Worm (Caenorhabditis elegans) whole organism, L4 larva: ENCODE results near the gene C34F6.1.

Experiments used
- F26F4.8 ChIP-seq: fragments of 200-800 bp; sonication (Bioruptor generic); conservative IDR thresholded peaks from 2 replicates; pipeline ENCODE4 v1.3.6; 2022; ENCODE audit warnings: missing genetic modification characterization, missing compliant biosample characterization
- F37D6.2 ChIP-seq: sonication (generic microtip); optimal IDR thresholded peaks from 2 replicates; lab custom pipeline; 2016; ENCODE audit warnings: mild to moderate bottlenecking, missing genetic modification characterization, missing compliant biosample characterization
- F44E2.7 ChIP-seq: fragments of 200-800 bp; sonication (Bioruptor generic); IDR thresholded peaks from 2 replicates; pipeline ENCODE4 v2.1.2; 2022; ENCODE audit warnings: missing genetic modification characterization, missing compliant biosample characterization
- R02D3.7 ChIP-seq: fragments of 150-350 bp; sonication (generic microtip); optimal IDR thresholded peaks from 3 replicates; lab custom pipeline; 2014; ENCODE audit warnings: missing biosample characterization, missing genetic modification characterization
- T20F7.1 ChIP-seq: fragments of 200-800 bp; sonication (Bioruptor generic); optimal IDR thresholded peaks from 2 replicates; lab custom pipeline; 2018; ENCODE audit warnings: mild to moderate bottlenecking, missing genetic modification characterization, missing compliant biosample characterization
- T26A8.4 ChIP-seq: fragments of 200-800 bp; sonication (Bioruptor generic); IDR thresholded peaks from 2 replicates; pipeline ENCODE4 v1.3.6; 2022; ENCODE audit warnings: missing genetic modification characterization, missing compliant biosample characterization
- Y75B8A.6 ChIP-seq: fragments of 200-800 bp; sonication (Bioruptor generic); IDR thresholded peaks from 2 replicates; pipeline ENCODE4 v1.3.6; 2022; ENCODE audit warnings: missing genetic modification reagents, missing genetic modification characterization, missing compliant biosample characterization
- ZK337.2 ChIP-seq: fragments of 200-800 bp; sonication (Bioruptor generic); IDR thresholded peaks from 2 replicates; pipeline ENCODE4 v1.3.6; 2022; ENCODE audit warnings: missing genetic modification reagents, missing genetic modification characterization, missing compliant biosample characterization
- aly-2 ChIP-seq: sonication (generic microtip); optimal IDR thresholded peaks from 2 replicates; lab custom pipeline; 2018; ENCODE audit warnings: missing biosample characterization, missing genetic modification characterization
- arid-1 ChIP-seq: fragments of 200-800 bp; sonication (Bioruptor generic); conservative IDR thresholded peaks from 2 replicates; pipeline ENCODE4 v1.3.6; 2022; ENCODE audit warnings: missing genetic modification reagents, missing genetic modification characterization, missing compliant biosample characterization
- ceh-28 ChIP-seq: fragments of 150-350 bp; optimal IDR thresholded peaks from 2 replicates; lab custom pipeline; 2014; ENCODE audit warnings: missing biosample characterization, missing genetic modification reagents, missing genetic modification characterization
- cey-2 ChIP-seq: sonication (generic microtip); optimal IDR thresholded peaks from 3 replicates; lab custom pipeline; 2017; ENCODE audit warnings: missing genetic modification characterization, mild to moderate bottlenecking, missing compliant biosample characterization, antibody characterized with exemption, borderline replicate concordance; ENCODE audit not compliant: insufficient read depth
- dmd-8 ChIP-seq: fragments of 200-800 bp; sonication (Bioruptor generic); IDR thresholded peaks from 2 replicates; pipeline ENCODE4 v1.3.6; 2022; ENCODE audit warnings: missing genetic modification characterization, missing compliant biosample characterization
- egl-43 ChIP-seq: fragments of 200-800 bp; sonication (Bioruptor generic); IDR thresholded peaks from 2 replicates; pipeline ENCODE4 v1.3.6; 2022; ENCODE audit warnings: missing genetic modification reagents, missing genetic modification characterization, missing compliant biosample characterization
- fkh-10 ChIP-seq: fragments of 150-350 bp; optimal IDR thresholded peaks from 2 replicates; lab custom pipeline; 2014; ENCODE audit warnings: missing biosample characterization, missing genetic modification reagents, missing genetic modification characterization
- fos-1 ChIP-seq: fragments of 150-350 bp; optimal IDR thresholded peaks from 2 replicates; lab custom pipeline; 2014; ENCODE audit warnings: missing biosample characterization, missing genetic modification characterization
- gei-8 ChIP-seq: fragments of 200-800 bp; sonication (Bioruptor generic); optimal IDR thresholded peaks from 2 replicates; lab custom pipeline; 2018; ENCODE audit warnings: mild to moderate bottlenecking, missing genetic modification characterization, missing compliant biosample characterization
- hif-1 ChIP-seq, 2 experiments: sonication (generic microtip); optimal IDR thresholded peaks; 2 replicates each; lab custom pipeline; 2016 to 2017; ENCODE audit warnings: missing compliant biosample characterization in 2 of 2, missing genetic modification characterization in 2 of 2, missing genetic modification reagents in 2 of 2, missing genotype in 2 of 2, mild to moderate bottlenecking in 1 of 2
- hlh-11 ChIP-seq: fragments of 200-800 bp; sonication (Bioruptor generic); optimal IDR thresholded peaks from 2 replicates; lab custom pipeline; 2018; ENCODE audit warnings: mild to moderate bottlenecking, missing genetic modification characterization, missing compliant biosample characterization
- hlh-30 ChIP-seq: sonication (generic microtip); optimal IDR thresholded peaks from 2 replicates; lab custom pipeline; 2017; ENCODE audit warnings: antibody characterized with exemption, mild to moderate bottlenecking, missing genetic modification characterization, missing compliant biosample characterization; ENCODE audit not compliant: insufficient read depth
- hmg-1.1 ChIP-seq: fragments of 200-800 bp; sonication (Bioruptor generic); IDR thresholded peaks from 2 replicates; pipeline ENCODE4 v1.3.6; 2022; ENCODE audit warnings: missing genetic modification reagents, missing genetic modification characterization, missing compliant biosample characterization
- jun-1 ChIP-seq: fragments of 150-350 bp; optimal IDR thresholded peaks from 2 replicates; lab custom pipeline; 2014; ENCODE audit warnings: missing biosample characterization, missing genetic modification reagents, missing genetic modification characterization
- lim-7 ChIP-seq: fragments of 200-800 bp; sonication (Bioruptor generic); IDR thresholded peaks from 2 replicates; pipeline ENCODE4 v1.3.6; 2022; ENCODE audit warnings: missing genetic modification characterization, missing compliant biosample characterization
- lin-13 ChIP-seq: fragments of 150-350 bp; optimal IDR thresholded peaks from 2 replicates; lab custom pipeline; 2014; ENCODE audit warnings: missing biosample characterization, missing genetic modification reagents, missing genetic modification characterization
- lin-15B ChIP-seq: fragments of 150-350 bp; sonication (generic microtip); optimal IDR thresholded peaks from 3 replicates; lab custom pipeline; 2014; ENCODE audit warnings: missing biosample characterization, missing genetic modification characterization
- lin-29 ChIP-seq: fragments of 200-800 bp; sonication (Bioruptor generic); IDR thresholded peaks from 2 replicates; pipeline ENCODE4 v1.3.6; 2022; ENCODE audit warnings: missing genetic modification reagents, missing genetic modification characterization, missing compliant biosample characterization
- lir-3 ChIP-seq: sonication (generic microtip); optimal IDR thresholded peaks from 2 replicates; lab custom pipeline; 2016; ENCODE audit warnings: mild to moderate bottlenecking, missing genetic modification characterization, missing compliant biosample characterization
- mdl-1 ChIP-seq, 2 experiments: fragments of 150-350 bp in 1 of 2; sonication (generic microtip) in 1 of 2; optimal IDR thresholded peaks; 2 replicates each; lab custom pipeline; 2014 to 2017; ENCODE audit warnings: missing biosample characterization in 2 of 2, missing genetic modification characterization in 2 of 2
- mdt-29 ChIP-seq: fragments of 200-800 bp; sonication (Bioruptor generic); IDR thresholded peaks from 2 replicates; pipeline ENCODE4 v1.3.6; 2022; ENCODE audit warnings: missing genetic modification reagents, missing genetic modification characterization, missing compliant biosample characterization
- mep-1 ChIP-seq: fragments of 150-350 bp; sonication (generic microtip); optimal IDR thresholded peaks from 3 replicates; lab custom pipeline; 2014; ENCODE audit warnings: missing biosample characterization, missing genetic modification characterization
- mes-2 ChIP-seq: sonication (generic microtip); optimal IDR thresholded peaks from 2 replicates; lab custom pipeline; 2016; ENCODE audit warnings: missing genotype, mild to moderate bottlenecking, missing genetic modification characterization, missing compliant biosample characterization; ENCODE audit not compliant: poor library complexity, severe bottlenecking
- mxl-3 ChIP-seq: fragments of 200-800 bp; sonication (Bioruptor generic); optimal IDR thresholded peaks from 2 replicates; lab custom pipeline; 2018; ENCODE audit warnings: mild to moderate bottlenecking, missing genetic modification characterization, missing compliant biosample characterization
- nhr-111 ChIP-seq: fragments of 200-800 bp; sonication (Bioruptor generic); optimal IDR thresholded peaks from 2 replicates; lab custom pipeline; 2018; ENCODE audit warnings: mild to moderate bottlenecking, missing genetic modification characterization, missing compliant biosample characterization
- nhr-28 ChIP-seq: fragments of 150-350 bp; optimal IDR thresholded peaks from 2 replicates; lab custom pipeline; 2014; ENCODE audit warnings: missing biosample characterization, missing genetic modification characterization
- nhr-48 ChIP-seq: sonication (generic microtip); optimal IDR thresholded peaks from 2 replicates; lab custom pipeline; 2016; ENCODE audit warnings: mild to moderate bottlenecking, missing genetic modification characterization, missing compliant biosample characterization
- nhr-77 ChIP-seq: fragments of 150-350 bp; optimal IDR thresholded peaks from 2 replicates; lab custom pipeline; 2014; ENCODE audit warnings: missing biosample characterization, missing genetic modification characterization
- pha-4 ChIP-seq, 2 experiments: fragments of 150-350 bp in 1 of 2; fragments of 200-800 bp in 1 of 2; sonication (Bioruptor generic) in 1 of 2; IDR thresholded peaks in 1 of 2; optimal IDR thresholded peaks in 1 of 2; 2 replicates each; pipeline versions ENCODE4 v1.3.6 to Lab custom; 2014 to 2022; ENCODE audit warnings: missing genetic modification characterization in 2 of 2, missing genetic modification reagents in 2 of 2, missing biosample characterization in 1 of 2, missing compliant biosample characterization in 1 of 2
- sdz-12 ChIP-seq: fragments of 200-800 bp; sonication (Bioruptor generic); optimal IDR thresholded peaks from 2 replicates; lab custom pipeline; 2018; ENCODE audit warnings: mild to moderate bottlenecking, missing genetic modification characterization, missing compliant biosample characterization
- set-16 ChIP-seq: fragments of 200-800 bp; sonication (Bioruptor generic); IDR thresholded peaks from 2 replicates; pipeline ENCODE4 v1.3.6; 2022; ENCODE audit warnings: missing genetic modification reagents, missing genetic modification characterization, missing compliant biosample characterization
- spr-1 ChIP-seq: sonication (generic microtip); optimal IDR thresholded peaks from 2 replicates; lab custom pipeline; 2016; ENCODE audit warnings: mild to moderate bottlenecking, missing genetic modification characterization, missing compliant biosample characterization
- tag-97 ChIP-seq: fragments of 200-800 bp; sonication (Bioruptor generic); IDR thresholded peaks from 2 replicates; pipeline ENCODE4 v1.3.6; 2022; ENCODE audit warnings: missing genetic modification characterization, missing compliant biosample characterization
- unc-62 ChIP-seq, 3 experiments: fragments of 150-350 bp in 1 of 3; sonication (generic microtip); optimal IDR thresholded peaks in 2 of 3; peaks in 1 of 3; 1 replicate in 1 of 3; 2 replicates in 2 of 3; lab custom pipeline; 2014 to 2017; ENCODE audit warnings: missing biosample characterization in 3 of 3, missing genetic modification characterization in 3 of 3, missing genetic modification reagents in 3 of 3, missing genotype in 1 of 3
- vab-7 ChIP-seq: fragments of 200-800 bp; sonication (Bioruptor generic); IDR thresholded peaks from 2 replicates; pipeline ENCODE4 v1.3.6; 2022; ENCODE audit warnings: missing genetic modification reagents, missing genetic modification characterization, missing compliant biosample characterization
- zfp-2 ChIP-seq: sonication (generic microtip); optimal IDR thresholded peaks from 2 replicates; lab custom pipeline; 2016; ENCODE audit warnings: mild to moderate bottlenecking, missing genetic modification characterization, missing compliant biosample characterization
- zfp-3 ChIP-seq: fragments of 200-800 bp; sonication (Bioruptor generic); conservative IDR thresholded peaks from 2 replicates; pipeline ENCODE4 v1.3.6; 2022; ENCODE audit warnings: missing genetic modification reagents, missing genetic modification characterization, missing compliant biosample characterization
- zip-11 ChIP-seq: fragments of 200-800 bp; sonication (Bioruptor generic); IDR thresholded peaks from 2 replicates; pipeline ENCODE4 v1.3.6; 2022; ENCODE audit warnings: missing genetic modification characterization, missing compliant biosample characterization
- zip-2 ChIP-seq: fragments of 150-350 bp; optimal IDR thresholded peaks from 2 replicates; lab custom pipeline; 2014; ENCODE audit warnings: missing biosample characterization, missing genetic modification characterization
- ztf-7 ChIP-seq: fragments of 150-350 bp; optimal IDR thresholded peaks from 2 replicates; lab custom pipeline; 2014; ENCODE audit warnings: missing biosample characterization, missing genetic modification characterization

The C34F6.1 gene

ce11 chrX:11193670-11194069 lies 3.0 kb downstream of the C34F6.1 start:
- TF ChIP-seq unc-62 (GFP tag; optimal IDR thresholded peaks at IDR 0.05 in 1 of 2; lab: Kevin White, UChicago): peak in 1 of 2 experiments; percentile 67
- no peak for TF ChIP-seq unc-62 (tag; optimal IDR thresholded peaks at IDR 0.05; lab: Kevin White, UChicago)
- peak; percentile 20 for TF ChIP-seq hlh-11 (tag; lab: Kevin White, UChicago)
- TF ChIP-seq lin-15B (tag; lab: Kevin White, UChicago): no peak
- no peak for TF ChIP-seq F26F4.8 (GFP tag; lab: Robert Waterston, UW)
- TF ChIP-seq, all 104 proteins: peak for 2

ce11 chrX:11190443-11190842 lies 6.2 kb downstream of the C34F6.1 start:
- TF ChIP-seq set-16 (no peak), hlh-11 (tag; lab: Kevin White, UChicago) (peak; percentile 56), zfp-2 (tag; lab: Kevin White, UChicago) (no peak), aly-2 (tag; lab: Kevin White, UChicago) (no peak), lir-3 (tag; lab: Kevin White, UChicago) (no peak), T26A8.4 (GFP tag; lab: Robert Waterston, UW) (no peak), nhr-48 (tag; lab: Kevin White, UChicago) (peak; percentile 3), hif-1 (tag; optimal IDR thresholded peaks at IDR 0.05; lab: Kevin White, UChicago) (no peak), ceh-28 (tag; lab: Kevin White, UChicago) (no peak), vab-7 (no peak), R02D3.7 (tag; lab: Kevin White, UChicago) (no peak), nhr-111 (GFP tag; lab: Kevin White, UChicago) (no peak), hmg-1.1 (GFP tag; lab: Robert Waterston, UW) (no peak), arid-1 (no peak), F26F4.8 (GFP tag; lab: Robert Waterston, UW) (no peak), spr-1 (tag; lab: Kevin White, UChicago) (no peak), zip-11 (GFP tag; lab: Robert Waterston, UW) (no peak), F37D6.2 (tag; lab: Kevin White, UChicago) (no peak), zfp-3 (GFP tag; lab: Robert Waterston, UW) (no peak), zip-2 (tag; lab: Kevin White, UChicago) (no peak), mxl-3 (GFP tag; lab: Kevin White, UChicago) (peak; percentile 63), mdl-1 (tag; optimal IDR thresholded peaks at IDR 0.05; lab: Kevin White, UChicago) (peak in 1 of 2 experiments; percentile 45), sdz-12 (no peak), jun-1 (tag; lab: Kevin White, UChicago) (no peak), gei-8 (GFP tag; lab: Kevin White, UChicago) (no peak), fos-1 (tag; lab: Kevin White, UChicago) (no peak), F44E2.7 (GFP tag; lab: Robert Waterston, UW) (no peak), cey-2 (tag; lab: Kevin White, UChicago) (no peak), mdt-29 (GFP tag; lab: Robert Waterston, UW) (no peak), lim-7 (no peak), mes-2 (no peak), pha-4 (GFP tag; IDR thresholded peaks at IDR 0.05; lab: Robert Waterston, UW) (no peak), pha-4 (tag; optimal IDR thresholded peaks at IDR 0.05; lab: Kevin White, UChicago) (no peak), nhr-77 (tag; lab: Kevin White, UChicago) (no peak), mep-1 (tag; lab: Kevin White, UChicago) (no peak), Y75B8A.6 (GFP tag; lab: Robert Waterston, UW) (no peak), ztf-7 (tag; lab: Kevin White, UChicago) (no peak), lin-13 (GFP tag; lab: Kevin White, UChicago) (no peak), T20F7.1 (no peak), fkh-10 (GFP tag; lab: Kevin White, UChicago) (no peak), tag-97 (GFP tag; lab: Robert Waterston, UW) (no peak), nhr-28 (tag; lab: Kevin White, UChicago) (peak; percentile 24), hlh-30 (tag; lab: Kevin White, UChicago) (peak; percentile 46), dmd-8 (GFP tag; lab: Robert Waterston, UW) (no peak), egl-43 (GFP tag; lab: Robert Waterston, UW) (no peak), lin-29 (GFP tag; lab: Robert Waterston, UW) (no peak), ZK337.2 (GFP tag; lab: Robert Waterston, UW) (no peak)
